Worm (Caenorhabditis elegans) whole organism, L1 larva: ENCODE data around the gene oma-2.
A peak's percentile ranks its signal among the peaks of the same experiment; 100 is the strongest.

Experiments
- C16A3.4 ChIP-seq: fragments of 150-350 bp; optimal IDR thresholded peaks from 2 replicates; lab custom pipeline; 2014; ENCODE audit warnings: missing biosample characterization, missing genetic modification characterization
- C34B4.2 ChIP-seq: sonication (generic microtip); optimal IDR thresholded peaks from 2 replicates; lab custom pipeline; 2017; ENCODE audit warnings: mild to moderate bottlenecking, missing genetic modification characterization, missing compliant biosample characterization
- Y116A8C.19 ChIP-seq: sonication (generic microtip); optimal IDR thresholded peaks from 2 replicates; lab custom pipeline; 2016; ENCODE audit warnings: missing compliant biosample characterization, missing genetic modification characterization, borderline replicate concordance
- aha-1 ChIP-seq: fragments of 150-350 bp; optimal IDR thresholded peaks from 2 replicates; lab custom pipeline; 2014; ENCODE audit warnings: missing biosample characterization, missing genetic modification characterization
- alr-1 ChIP-seq: fragments of 200-800 bp; sonication (Bioruptor generic); optimal IDR thresholded peaks from 2 replicates; lab custom pipeline; 2018; ENCODE audit warnings: borderline replicate concordance, mild to moderate bottlenecking, missing genetic modification characterization, missing compliant biosample characterization
- ama-1 ChIP-seq: fragments of 150-350 bp; optimal IDR thresholded peaks from 2 replicates; lab custom pipeline; 2014
- blmp-1 ChIP-seq: fragments of 150-350 bp; optimal IDR thresholded peaks from 2 replicates; lab custom pipeline; 2014; ENCODE audit warnings: missing biosample characterization, missing genetic modification characterization
- ceh-63 ChIP-seq: fragments of 200-800 bp; sonication (Bioruptor generic); optimal IDR thresholded peaks from 2 replicates; lab custom pipeline; 2018; ENCODE audit warnings: mild to moderate bottlenecking, missing genetic modification characterization, missing compliant biosample characterization
- ceh-8 ChIP-seq: fragments of 200-800 bp; sonication (Bioruptor generic); optimal IDR thresholded peaks from 2 replicates; lab custom pipeline; 2018; ENCODE audit warnings: mild to moderate bottlenecking, missing genetic modification characterization, moderate library complexity, missing compliant biosample characterization
- ceh-88 ChIP-seq: fragments of 200-800 bp; sonication (Bioruptor generic); IDR thresholded peaks from 2 replicates; pipeline ENCODE4 v1.3.6; 2022; ENCODE audit warnings: missing genetic modification characterization, missing compliant biosample characterization
- ceh-90 ChIP-seq: sonication (generic microtip); optimal IDR thresholded peaks from 2 replicates; lab custom pipeline; 2016; ENCODE audit warnings: missing genetic modification characterization, missing compliant biosample characterization
- ces-1 ChIP-seq: fragments of 150-350 bp; optimal IDR thresholded peaks from 2 replicates; lab custom pipeline; 2014; ENCODE audit warnings: missing biosample characterization, missing genetic modification reagents, missing genetic modification characterization
- dpl-1 ChIP-seq, 3 experiments: fragments of 150-350 bp in 2 of 3; sonication (generic microtip) in 1 of 3; optimal IDR thresholded peaks; 2 replicates each; lab custom pipeline; 2014 to 2017; ENCODE audit warnings: missing biosample characterization in 3 of 3, missing genetic modification characterization in 3 of 3, missing genetic modification reagents in 3 of 3
- dsc-1 ChIP-seq: sonication (generic microtip); optimal IDR thresholded peaks from 2 replicates; lab custom pipeline; 2016; ENCODE audit warnings: mild to moderate bottlenecking, missing genetic modification characterization, missing compliant biosample characterization
- efl-3 ChIP-seq: fragments of 200-800 bp; sonication (Bioruptor generic); optimal IDR thresholded peaks from 2 replicates; lab custom pipeline; 2018; ENCODE audit warnings: mild to moderate bottlenecking, missing genetic modification characterization, missing compliant biosample characterization
- egl-13 ChIP-seq: sonication (generic microtip); optimal IDR thresholded peaks from 2 replicates; lab custom pipeline; 2016; ENCODE audit warnings: missing genotype, missing genetic modification reagents, missing genetic modification characterization, missing compliant biosample characterization
- fkh-4 ChIP-seq: sonication (generic microtip); optimal IDR thresholded peaks from 2 replicates; lab custom pipeline; 2016; ENCODE audit warnings: missing compliant biosample characterization, missing genetic modification characterization, borderline replicate concordance
- fos-1 ChIP-seq: fragments of 150-350 bp; optimal IDR thresholded peaks from 2 replicates; lab custom pipeline; 2014; ENCODE audit warnings: missing biosample characterization, missing genetic modification characterization
- hlh-4 ChIP-seq: sonication (generic microtip); optimal IDR thresholded peaks from 2 replicates; lab custom pipeline; 2016; ENCODE audit warnings: mild to moderate bottlenecking, missing genetic modification characterization, missing compliant biosample characterization
- irx-1 ChIP-seq: sonication (generic microtip); optimal IDR thresholded peaks from 2 replicates; lab custom pipeline; 2016; ENCODE audit warnings: missing genetic modification characterization, missing compliant biosample characterization
- isw-1 ChIP-seq: fragments of 200-800 bp; sonication (Bioruptor generic); IDR thresholded peaks from 2 replicates; pipeline ENCODE4 v1.3.6; 2022; ENCODE audit warnings: missing genetic modification characterization, missing compliant biosample characterization
- jun-1 ChIP-seq: fragments of 150-350 bp; optimal IDR thresholded peaks from 2 replicates; lab custom pipeline; 2014; ENCODE audit warnings: missing biosample characterization, missing genetic modification reagents, missing genetic modification characterization
- lin-13 ChIP-seq: fragments of 150-350 bp; optimal IDR thresholded peaks from 2 replicates; lab custom pipeline; 2014; ENCODE audit warnings: missing biosample characterization, missing genetic modification reagents, missing genetic modification characterization
- lin-14 ChIP-seq: fragments of 200-800 bp; sonication (Bioruptor generic); optimal IDR thresholded peaks from 2 replicates; lab custom pipeline; 2018; ENCODE audit warnings: mild to moderate bottlenecking, missing genetic modification characterization, moderate library complexity, missing compliant biosample characterization
- lin-15B ChIP-seq: fragments of 150-350 bp; sonication (generic microtip); optimal IDR thresholded peaks from 3 replicates; lab custom pipeline; 2014; ENCODE audit warnings: missing biosample characterization, missing genetic modification characterization
- lin-35 ChIP-seq, 2 experiments: fragments of 150-350 bp; optimal IDR thresholded peaks; 2 replicates each; lab custom pipeline; 2014; ENCODE audit warnings: missing biosample characterization in 2 of 2, missing genetic modification characterization in 2 of 2, missing genetic modification reagents in 2 of 2
- lsy-2 ChIP-seq, 2 experiments: fragments of 150-350 bp; optimal IDR thresholded peaks; 2 replicates each; lab custom pipeline; 2014; ENCODE audit warnings: missing biosample characterization in 2 of 2, missing genetic modification characterization in 2 of 2
- mdl-1 ChIP-seq, 2 experiments: fragments of 150-350 bp; optimal IDR thresholded peaks; 2 replicates each; lab custom pipeline; 2014 to 2017; ENCODE audit warnings: missing biosample characterization in 2 of 2, missing genetic modification characterization in 2 of 2, inconsistent platforms in 1 of 2
- mep-1 ChIP-seq: fragments of 150-350 bp; optimal IDR thresholded peaks from 2 replicates; lab custom pipeline; 2014; ENCODE audit warnings: missing biosample characterization, missing genetic modification characterization
- nhr-12 ChIP-seq: sonication (generic microtip); optimal IDR thresholded peaks from 2 replicates; lab custom pipeline; 2017; ENCODE audit warnings: missing biosample characterization, missing genetic modification characterization
- nhr-20 ChIP-seq: sonication (generic microtip); optimal IDR thresholded peaks from 2 replicates; lab custom pipeline; 2016; ENCODE audit warnings: mild to moderate bottlenecking, missing genetic modification characterization, missing compliant biosample characterization
- nhr-237 ChIP-seq: fragments of 150-350 bp; optimal IDR thresholded peaks from 2 replicates; lab custom pipeline; 2014; ENCODE audit warnings: missing biosample characterization, missing genetic modification characterization
- nhr-71 ChIP-seq: sonication (generic microtip); optimal IDR thresholded peaks from 2 replicates; lab custom pipeline; 2016; ENCODE audit warnings: mild to moderate bottlenecking, missing genetic modification characterization, moderate library complexity, missing compliant biosample characterization
- nhr-76 ChIP-seq: sonication (generic microtip); optimal IDR thresholded peaks from 2 replicates; lab custom pipeline; 2017; ENCODE audit warnings: missing biosample characterization, missing genetic modification characterization
- nhr-77 ChIP-seq: fragments of 150-350 bp; optimal IDR thresholded peaks from 2 replicates; lab custom pipeline; 2014; ENCODE audit warnings: missing biosample characterization, missing genetic modification characterization
- nhr-85 ChIP-seq: sonication (generic microtip); peaks from one replicate; lab custom pipeline; 2016; ENCODE audit warnings: missing genetic modification characterization, inconsistent platforms, missing compliant biosample characterization
- nhr-90 ChIP-seq: sonication (generic microtip); optimal IDR thresholded peaks from 2 replicates; lab custom pipeline; 2016; ENCODE audit warnings: mild to moderate bottlenecking, missing genetic modification characterization, missing compliant biosample characterization; ENCODE audit not compliant: poor library complexity
- pax-3 ChIP-seq: fragments of 200-800 bp; sonication (Bioruptor generic); optimal IDR thresholded peaks from 2 replicates; lab custom pipeline; 2018; ENCODE audit warnings: mild to moderate bottlenecking, missing genetic modification characterization, moderate library complexity, missing compliant biosample characterization
- rnt-1 ChIP-seq: sonication (generic microtip); optimal IDR thresholded peaks from 2 replicates; lab custom pipeline; 2016; ENCODE audit warnings: mild to moderate bottlenecking, missing genetic modification characterization, moderate library complexity, missing compliant biosample characterization
- skn-1 ChIP-seq: fragments of 150-350 bp; optimal IDR thresholded peaks from 2 replicates; lab custom pipeline; 2014; ENCODE audit warnings: missing biosample characterization, missing genetic modification characterization
- snpc-4 ChIP-seq: fragments of 150-350 bp; optimal IDR thresholded peaks from 2 replicates; lab custom pipeline; 2014; ENCODE audit warnings: missing biosample characterization, missing genetic modification characterization
- snu-23 ChIP-seq: sonication (generic microtip); optimal IDR thresholded peaks from 2 replicates; lab custom pipeline; 2016; ENCODE audit warnings: missing genetic modification characterization, missing compliant biosample characterization
- sptf-1 ChIP-seq: fragments of 150-350 bp; optimal IDR thresholded peaks from 2 replicates; lab custom pipeline; 2014; ENCODE audit warnings: missing biosample characterization, missing genetic modification characterization
- tlp-1 ChIP-seq: fragments of 150-350 bp; optimal IDR thresholded peaks from 2 replicates; lab custom pipeline; 2014; ENCODE audit warnings: missing biosample characterization, missing genetic modification characterization
- unc-130 ChIP-seq: fragments of 150-350 bp; optimal IDR thresholded peaks from 2 replicates; lab custom pipeline; 2017; ENCODE audit warnings: missing biosample characterization, missing genetic modification characterization, inconsistent platforms
- unc-98 ChIP-seq: fragments of 200-800 bp; sonication (Bioruptor generic); IDR thresholded peaks from 2 replicates; pipeline ENCODE4 v1.3.6; 2022; ENCODE audit warnings: missing genetic modification characterization, missing compliant biosample characterization
- ztf-11 ChIP-seq, 2 experiments: sonication (generic microtip); optimal IDR thresholded peaks; 2 replicates each; lab custom pipeline; 2016 to 2017; ENCODE audit warnings: missing genetic modification characterization in 2 of 2, missing biosample characterization in 1 of 2, missing compliant biosample characterization in 1 of 2
- ztf-4 ChIP-seq: fragments of 150-350 bp; optimal IDR thresholded peaks from 2 replicates; lab custom pipeline; 2014; ENCODE audit warnings: missing biosample characterization, missing genetic modification characterization

oma-2 gene

ce11 chrV:8031121-8031520 is 1.9 kb downstream of the oma-2 start, which contains the start of gene vars-1 (continued):
- TF ChIP-seq unc-98 (no peak), dpl-1 (GFP tag; optimal IDR thresholded peaks at IDR 0.05; lab: Kevin White, UChicago) (peak; percentile 92 to 97 (median 97)), ceh-63 (GFP tag; lab: Kevin White, UChicago) (no peak), snu-23 (peak; percentile 75), sptf-1 (tag; lab: Kevin White, UChicago) (no peak), efl-3 (GFP tag; lab: Kevin White, UChicago) (no peak), nhr-76 (tag; lab: Kevin White, UChicago) (no peak), pax-3 (tag; lab: Kevin White, UChicago) (no peak), dsc-1 (tag; lab: Kevin White, UChicago) (peak; percentile 51), mdl-1 (tag; optimal IDR thresholded peaks at IDR 0.05; lab: Kevin White, UChicago) (peak in 1 of 2 experiments; percentile 7), tlp-1 (no peak), nhr-90 (peak; percentile 61), ama-1 (no peak), egl-13 (no peak), ztf-4 (no peak), skn-1 (tag; lab: Kevin White, UChicago) (peak; percentile 57), aha-1 (tag; lab: Kevin White, UChicago) (no peak), lsy-2 (tag; optimal IDR thresholded peaks at IDR 0.05; lab: Kevin White, UChicago) (peak; percentile 74 to 84), rnt-1 (peak; percentile 70), ceh-8 (GFP tag; lab: Kevin White, UChicago) (no peak), nhr-71 (tag; lab: Kevin White, UChicago) (peak; percentile 74), nhr-237 (tag; lab: Kevin White, UChicago) (no peak), nhr-20 (tag; lab: Kevin White, UChicago) (peak; percentile 71), lin-15B (tag; lab: Kevin White, UChicago) (peak; percentile 40), mep-1 (tag; lab: Kevin White, UChicago) (no peak), fos-1 (peak; percentile 18), nhr-12 (tag; lab: Kevin White, UChicago) (no peak), isw-1 (GFP tag; lab: Robert Waterston, UW) (peak; percentile 23; the same call in 1 of the 2 replicates), nhr-85 (tag; lab: Kevin White, UChicago) (peak; percentile 65), lin-13 (no peak), lin-14 (GFP tag; lab: Kevin White, UChicago) (no peak), unc-130 (tag; lab: Kevin White, UChicago) (peak; percentile 63), lin-35 (GFP tag; optimal IDR thresholded peaks at IDR 0.05; lab: Kevin White, UChicago) (peak; percentile 96 to 98), ces-1 (GFP tag; lab: Kevin White, UChicago) (no peak), Y116A8C.19 (tag; lab: Kevin White, UChicago) (no peak), nhr-77 (peak; percentile 51), C16A3.4 (tag; lab: Kevin White, UChicago) (peak; percentile 67), blmp-1 (peak; percentile 70), snpc-4 (tag; lab: Kevin White, UChicago) (no peak), jun-1 (tag; lab: Kevin White, UChicago) (no peak), ztf-11 (tag; optimal IDR thresholded peaks at IDR 0.05; lab: Kevin White, UChicago) (no peak), alr-1 (no peak), ceh-88 (GFP tag; lab: Robert Waterston, UW) (no peak), hlh-4 (tag; lab: Kevin White, UChicago) (no peak), irx-1 (peak; percentile 48), ceh-90 (tag; lab: Kevin White, UChicago) (no peak), C34B4.2 (tag; lab: Kevin White, UChicago) (no peak), fkh-4 (tag; lab: Kevin White, UChicago) (no peak)
